Fruit fly (Drosophila melanogaster): ENCODE data around the gene Nt5a.

Gene Nt5a

dm6 chr3L:1323136-1323535 is 15.9 kb upstream of the Nt5a start (continued):
- TF ChIP-seq CG2120 (GFP tag; optimal IDR thresholded peaks at IDR 0.05): peak; percentile 45
- peak; percentile 96 for TF ChIP-seq sens (GFP tag)
- TF ChIP-seq CG13775 (GFP tag; optimal IDR thresholded peaks at IDR 0.05): peak; percentile 53
- TF ChIP-seq pfk (GFP tag; optimal IDR thresholded peaks at IDR 0.05): no peak
- peak in 1 of 3 experiments; percentile 93 for TF ChIP-seq lola (GFP tag; optimal IDR thresholded peaks at IDR 0.05)
- TF ChIP-seq CG16815 (GFP tag; optimal IDR thresholded peaks at IDR 0.05): peak; percentile 52
- peak; percentile 83 for TF ChIP-seq CG2202 (tag; optimal IDR thresholded peaks at IDR 0.05)
- peak; percentile 81 for TF ChIP-seq CG16863 (GFP tag; optimal IDR thresholded peaks at IDR 0.05)
- peak; percentile 76 for TF ChIP-seq fd96Cb (tag; optimal IDR thresholded peaks at IDR 0.05)
- no peak for TF ChIP-seq zfh2 (GFP tag; optimal IDR thresholded peaks at IDR 0.05)
- 0 out of 3 replicates have a peak, but pooled peaks have one; percentile 50 for TF ChIP-seq CG11456 (GFP tag; IDR thresholded peaks at IDR 0.05)
- peak; percentile 74 for TF ChIP-seq CG4820 (GFP tag; optimal IDR thresholded peaks at IDR 0.05)
- peak; percentile 77 for TF ChIP-seq CG7839 (tag; optimal IDR thresholded peaks at IDR 0.05)
- no peak for TF ChIP-seq CG16779 (GFP tag; IDR thresholded peaks at IDR 0.05)
- TF ChIP-seq CG15601 (tag; optimal IDR thresholded peaks at IDR 0.05): peak; percentile 90
- peak; percentile 80 for TF ChIP-seq CG8388 (GFP tag; optimal IDR thresholded peaks at IDR 0.05)
- peak; percentile 46; the same call in 1 of the 2 replicates for TF ChIP-seq CG7372 (GFP tag; IDR thresholded peaks at IDR 0.05)
- peak; percentile 20 for TF ChIP-seq CG8281 (tag; optimal IDR thresholded peaks at IDR 0.05)
- TF ChIP-seq zen2 (GFP tag; IDR thresholded peaks at IDR 0.05; ENCODE audit: partially characterized antibody): no peak
- TF ChIP-seq Atf-2 (GFP tag; optimal IDR thresholded peaks at IDR 0.05): peak; percentile 57
- TF ChIP-seq CG12299 (tag; optimal IDR thresholded peaks at IDR 0.05): no peak
- TF ChIP-seq HLH54F (GFP tag; optimal IDR thresholded peaks at IDR 0.05): peak; percentile 51
- 0 out of 2 replicates have a peak, but pooled peaks have one; percentile 12 for TF ChIP-seq CG1024 (GFP tag; IDR thresholded peaks at IDR 0.05)
- no peak for TF ChIP-seq tll (GFP tag; optimal IDR thresholded peaks at IDR 0.05)
- TF ChIP-seq CG11093 (GFP tag; IDR thresholded peaks at IDR 0.05): 0 out of 3 replicates have a peak, but pooled peaks have one; percentile 40
- TF ChIP-seq CG14050 (GFP tag; IDR thresholded peaks at IDR 0.05): peak; percentile 48; the same call in 1 of the 3 replicates
- peak; percentile 73 for TF ChIP-seq PHDP (tag; optimal IDR thresholded peaks at IDR 0.05)
- TF ChIP-seq CG17186 (GFP tag; optimal IDR thresholded peaks at IDR 0.05): peak; percentile 31
- TF ChIP-seq Antp (GFP tag; optimal IDR thresholded peaks at IDR 0.05): peak; percentile 81
- peak; percentile 58 for TF ChIP-seq CG9609 (GFP tag; optimal IDR thresholded peaks at IDR 0.05)
- TF ChIP-seq gcm2 (GFP tag; optimal IDR thresholded peaks at IDR 0.05): peak; percentile 34
- peak; percentile 56 for TF ChIP-seq CG17802 (tag; optimal IDR thresholded peaks at IDR 0.05)
- peak; percentile 24 for TF ChIP-seq kay (GFP tag; optimal IDR thresholded peaks at IDR 0.05)
- TF ChIP-seq hbn (GFP tag; IDR thresholded peaks at IDR 0.05; ENCODE audit: partially characterized antibody): no peak
- TF ChIP-seq Spps (tag; optimal IDR thresholded peaks at IDR 0.05): peak; percentile 80
- peak; percentile 90 for TF ChIP-seq CG2712 (tag; optimal IDR thresholded peaks at IDR 0.05)
- TF ChIP-seq bsh (GFP tag; optimal IDR thresholded peaks at IDR 0.05): peak in 1 of 2 experiments; percentile 95
- peak; percentile 40 for TF ChIP-seq Fer3 (tag; optimal IDR thresholded peaks at IDR 0.05)
- peak; percentile 51 for TF ChIP-seq pb (GFP tag; optimal IDR thresholded peaks at IDR 0.05)
- peak; percentile 57 for TF ChIP-seq CG4707 (GFP tag; optimal IDR thresholded peaks at IDR 0.05)
- TF ChIP-seq CG4424 (GFP tag; optimal IDR thresholded peaks at IDR 0.05): peak; percentile 74
- peak; percentile 64 for TF ChIP-seq pnt (GFP tag; optimal IDR thresholded peaks at IDR 0.05)
- TF ChIP-seq CG13624 (GFP tag; optimal IDR thresholded peaks at IDR 0.05): peak; percentile 11
- TF ChIP-seq Bdp1 (GFP tag; optimal IDR thresholded peaks at IDR 0.05): peak; percentile 12
- no peak for TF ChIP-seq Tbp (GFP tag; optimal IDR thresholded peaks at IDR 0.05)
- TF ChIP-seq CG7928 (GFP tag; optimal IDR thresholded peaks at IDR 0.05): no peak
- TF ChIP-seq crol (GFP tag; IDR thresholded peaks at IDR 0.05): no peak
- TF ChIP-seq NfI (GFP tag; optimal IDR thresholded peaks at IDR 0.05): peak; percentile 68
- no peak for TF ChIP-seq CG11247 (GFP tag; IDR thresholded peaks at IDR 0.05)
- no peak for TF ChIP-seq CG17912 (GFP tag; optimal IDR thresholded peaks at IDR 0.05)
